Worm (Caenorhabditis elegans) whole organism, L4 larva: ENCODE results near the gene gst-34.

Experiments used
- Y48G9A.11 ChIP-seq: fragments of 200-800 bp; sonication (Bioruptor generic); IDR thresholded peaks from 2 replicates; pipeline ENCODE4 v1.3.6; 2022; ENCODE audit warnings: missing genetic modification reagents, missing genetic modification characterization, missing compliant biosample characterization
- ZK546.5 ChIP-seq, 2 experiments: sonication (generic microtip); optimal IDR thresholded peaks; 2 replicates each; lab custom pipeline; 2017; ENCODE audit warnings: missing biosample characterization in 2 of 2, missing genetic modification characterization in 2 of 2
- ceh-32 ChIP-seq: sonication (generic microtip); optimal IDR thresholded peaks from 2 replicates; lab custom pipeline; 2016; ENCODE audit warnings: mild to moderate bottlenecking, missing genetic modification characterization, missing compliant biosample characterization; ENCODE audit not compliant: poor library complexity
- dpl-1 ChIP-seq: fragments of 150-350 bp; optimal IDR thresholded peaks from 2 replicates; lab custom pipeline; 2014; ENCODE audit warnings: missing biosample characterization, missing genetic modification reagents, missing genetic modification characterization
- nhr-237 ChIP-seq: sonication (generic microtip); optimal IDR thresholded peaks from 2 replicates; lab custom pipeline; 2017; ENCODE audit warnings: missing biosample characterization, missing genetic modification characterization

- no peak for TF ChIP-seq Y48G9A.11
- no peak for TF ChIP-seq nhr-237 (tag; lab: Kevin White, UChicago)
- TF ChIP-seq dpl-1 = no peak
- no peak for TF ChIP-seq ZK546.5 (tag; optimal IDR thresholded peaks at IDR 0.05; lab: Kevin White, UChicago)
- no peak for TF ChIP-seq ceh-32 (tag; lab: Kevin White, UChicago)
Observed at ce11 chrII:15229785-15230393, 46.9 kb upstream of the gst-34 start, which contains the start of gene spsb-2.
